Fruit fly (Drosophila melanogaster): ENCODE results near the gene ouib.

Gene ouib

dm6 chr3R:8731597-8732263 lies 6.5 kb downstream of the ouib start, which contains the start of the genes M1BP and CG8202 (continued):
- TF ChIP-seq Bgb (GFP tag; IDR thresholded peaks at IDR 0.05; ENCODE audit: partially characterized antibody) (no peak), CG14965 (GFP tag; optimal IDR thresholded peaks at IDR 0.05; ENCODE audit: borderline replicate concordance) (no peak), CG6791 (GFP tag; IDR thresholded peaks at IDR 0.05; ENCODE audit: partially characterized antibody) (no peak), CG3407 (GFP tag; optimal IDR thresholded peaks at IDR 0.05) (peak; percentile 71), zf30C (GFP tag; optimal IDR thresholded peaks at IDR 0.05) (no peak), CG10979 (tag; optimal IDR thresholded peaks at IDR 0.05) (peak; percentile 93), jing (GFP tag; optimal IDR thresholded peaks at IDR 0.05) (no peak), HLH54F (GFP tag; optimal IDR thresholded peaks at IDR 0.05) (peak; percentile 69), HHEX (GFP tag; optimal IDR thresholded peaks at IDR 0.05) (peak; percentile 86), CG12155 (GFP tag; optimal IDR thresholded peaks at IDR 0.05) (peak; percentile 78), Camta (GFP tag; optimal IDR thresholded peaks at IDR 0.05) (peak; percentile 6), NC2β (GFP tag; optimal IDR thresholded peaks at IDR 0.05) (peak; percentile 13), wek (GFP tag; optimal IDR thresholded peaks at IDR 0.05) (no peak), CG10274 (GFP tag; optimal IDR thresholded peaks at IDR 0.05) (no peak), CG10366 (GFP tag; IDR thresholded peaks at IDR 0.05) (peak; percentile 70), CG31388 (GFP tag; optimal IDR thresholded peaks at IDR 0.05) (peak; percentile 67), NC2α (GFP tag; optimal IDR thresholded peaks at IDR 0.05) (no peak), CG11247 (GFP tag; IDR thresholded peaks at IDR 0.05) (peak; percentile 67), Ptx1 (GFP tag; IDR thresholded peaks at IDR 0.05) (peak; percentile 85), CG7963 (GFP tag; IDR thresholded peaks at IDR 0.05; ENCODE audit: partially characterized antibody) (no peak), CG6854 (GFP tag; optimal IDR thresholded peaks at IDR 0.05) (peak; percentile 88), sens (GFP tag) (peak; percentile 88), CG10565 (GFP tag; optimal IDR thresholded peaks at IDR 0.05) (peak; percentile 43), B-H1 (GFP tag; IDR thresholded peaks at IDR 0.05) (peak; percentile 65; the same call in 2 of the 3 replicates), pho (GFP tag; optimal IDR thresholded peaks at IDR 0.05) (peak; percentile 59), CG9817 (tag; optimal IDR thresholded peaks at IDR 0.05) (peak; percentile 86), Dbx (GFP tag; IDR thresholded peaks at IDR 0.05) (peak; percentile 82; the same call in 2 of the 3 replicates), CG8765 (GFP tag; IDR thresholded peaks at IDR 0.05) (peak; percentile 53), CG6654 (GFP tag; optimal IDR thresholded peaks at IDR 0.05) (peak; percentile 79), Atf3 (GFP tag; optimal IDR thresholded peaks at IDR 0.05) (no peak), salm (tag; optimal IDR thresholded peaks at IDR 0.05) (peak; percentile 81), Bteb2 (GFP tag; optimal IDR thresholded peaks at IDR 0.05) (peak; percentile 41), slbo (GFP tag; IDR thresholded peaks at IDR 0.05) (peak; percentile 85), CG1529 (GFP tag; optimal IDR thresholded peaks at IDR 0.05) (peak; percentile 64), dysf (GFP tag; IDR thresholded peaks at IDR 0.05) (peak; percentile 88), kay (GFP tag; optimal IDR thresholded peaks at IDR 0.05) (peak; percentile 49), BtbVII (GFP tag; optimal IDR thresholded peaks at IDR 0.05) (peak; percentile 91), HLH4C (GFP tag; IDR thresholded peaks at IDR 0.05; ENCODE audit: partially characterized antibody) (no peak), CG8924 (tag; optimal IDR thresholded peaks at IDR 0.05) (peak; percentile 96), GATAe (GFP tag; conservative IDR thresholded peaks at IDR 0.05) (no peak), CG3281 (GFP tag; optimal IDR thresholded peaks at IDR 0.05) (peak; percentile 93), Nf-YC (tag; optimal IDR thresholded peaks at IDR 0.05) (peak; percentile 88), prd (optimal IDR thresholded peaks at IDR 0.05) (no peak), prd (GFP tag; IDR thresholded peaks at IDR 0.05) (peak; percentile 89), CG8388 (GFP tag; optimal IDR thresholded peaks at IDR 0.05) (peak; percentile 91), run (tag; optimal IDR thresholded peaks at IDR 0.05) (peak; percentile 70), Six4 (GFP tag; optimal IDR thresholded peaks at IDR 0.05) (peak; percentile 86), CG6765 (GFP tag; optimal IDR thresholded peaks at IDR 0.05) (peak; percentile 87), CG17361 (GFP tag; IDR thresholded peaks at IDR 0.05) (peak; percentile 98), zfh2 (GFP tag; optimal IDR thresholded peaks at IDR 0.05) (peak; percentile 53)
